Worm (Caenorhabditis elegans) whole organism, L4/young adult: ENCODE data around the gene F21C10.11.

Source experiments
- W03F9.2 ChIP-seq: fragments of 150-350 bp; optimal IDR thresholded peaks from 2 replicates; lab custom pipeline; 2014; ENCODE audit warnings: missing biosample characterization, missing genetic modification characterization
- dao-5 ChIP-seq: sonication (generic microtip); optimal IDR thresholded peaks from 2 replicates; lab custom pipeline; 2016; ENCODE audit warnings: missing genotype, missing genetic modification characterization, moderate library complexity, missing compliant biosample characterization
- him-1 ChIP-seq: sonication (generic microtip); optimal IDR thresholded peaks from 2 replicates; lab custom pipeline; 2016; ENCODE audit warnings: missing genotype, missing genetic modification reagents, missing genetic modification characterization, missing compliant biosample characterization

F21C10.11 gene

DNA sequence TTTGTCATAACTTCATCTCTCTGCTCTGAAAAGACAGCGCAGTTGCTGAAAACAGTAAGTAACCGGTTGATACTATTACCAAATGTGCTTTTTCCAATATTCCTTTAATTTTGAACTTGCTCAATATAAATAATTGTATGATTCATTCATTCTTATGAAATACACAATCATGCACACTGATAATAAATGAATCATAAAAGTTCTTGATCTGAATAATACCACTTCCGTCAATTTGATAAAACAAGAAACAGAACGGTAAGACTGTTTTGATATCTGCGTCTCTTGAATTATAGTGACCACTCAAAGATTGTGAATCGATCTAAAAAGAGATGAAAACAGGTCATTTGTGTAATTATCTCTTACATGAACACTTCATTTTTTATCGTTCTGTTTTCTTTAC lies 3.0 kb downstream of the F21C10.11 start, which contains the start of gene F21C10.4:
TSS of gene F21C10.4 (plus strand) at position 301 of the 400 bp plus-strand sequence.
- no peak for TF ChIP-seq dao-5 (tag; lab: Kevin White, UChicago)
- no peak for TF ChIP-seq W03F9.2 (tag; lab: Kevin White, UChicago)
- no peak for TF ChIP-seq him-1 (tag; lab: Kevin White, UChicago)

DNA sequence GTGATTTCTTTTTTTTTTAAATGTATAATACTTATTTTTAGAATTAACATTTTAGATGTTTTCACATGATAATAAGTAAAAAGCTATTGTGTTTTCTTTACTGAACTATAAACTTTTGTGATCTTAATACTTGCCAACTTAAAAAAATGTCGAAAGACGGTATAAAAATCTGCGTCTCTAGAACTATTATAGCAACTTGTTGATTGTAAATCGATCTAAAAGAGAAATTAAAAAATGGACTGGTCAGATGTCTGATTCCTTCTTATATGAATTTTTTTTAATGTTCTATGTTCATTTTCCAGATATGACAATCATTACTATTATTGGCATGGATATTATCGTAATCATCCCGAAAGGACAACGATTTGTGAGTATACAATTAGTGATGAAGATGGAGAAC lies 4.5 kb downstream of the F21C10.11 start, which contains the start of gene F21C10.3:
TSS of gene F21C10.3 (plus strand) at position 301 of the 400 bp plus-strand sequence.
- no peak for TF ChIP-seq him-1 (tag; lab: Kevin White, UChicago)
- no peak for TF ChIP-seq W03F9.2 (tag; lab: Kevin White, UChicago)
- no peak for TF ChIP-seq dao-5 (tag; lab: Kevin White, UChicago)

DNA sequence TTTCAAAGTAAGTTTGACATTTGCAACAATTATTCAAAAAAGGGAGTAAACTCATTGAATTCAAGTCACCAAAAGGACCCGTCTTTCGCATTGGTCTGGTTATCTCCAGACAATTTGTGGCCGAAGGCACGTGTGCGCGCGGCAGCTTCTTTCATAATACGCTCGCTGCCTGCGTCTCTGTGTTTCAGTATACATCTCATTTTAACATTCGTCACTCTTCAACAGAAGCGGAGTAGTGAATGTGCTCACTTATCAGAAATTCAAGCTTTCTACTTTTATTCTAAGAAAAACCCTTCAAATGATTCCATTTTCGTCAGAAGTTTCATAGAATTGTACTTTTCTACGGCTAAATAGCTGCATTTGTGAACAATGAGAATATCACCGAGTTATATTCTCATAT lies 5.3 kb downstream of the F21C10.11 start:
- peak; percentile 36 for TF ChIP-seq him-1 (tag; lab: Kevin White, UChicago)
- TF ChIP-seq W03F9.2 (tag; lab: Kevin White, UChicago) = no peak

DNA sequence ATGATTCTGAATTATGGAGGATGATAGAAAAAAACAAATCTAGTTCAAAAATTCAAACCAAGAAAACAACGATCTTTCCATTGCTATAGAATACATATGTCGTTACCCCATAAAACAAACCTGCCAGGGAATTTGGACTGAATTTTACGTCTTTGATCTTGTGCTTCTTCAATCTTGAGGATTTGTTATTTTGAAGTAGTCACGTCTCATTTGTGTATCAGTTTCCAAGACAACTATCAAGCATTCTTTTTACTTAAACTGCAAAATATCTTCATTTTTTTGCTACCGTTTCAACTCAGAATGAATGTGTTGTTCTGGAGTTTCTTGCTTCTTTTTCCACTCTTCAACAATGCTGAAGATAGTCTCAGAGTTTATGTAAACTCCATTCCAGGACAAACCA lies 7.5 kb downstream of the F21C10.11 start, which contains the start of gene F21C10.19:
TSS of gene F21C10.19 (plus strand) at position 301 of the 400 bp plus-strand sequence.
- TF ChIP-seq dao-5 (tag; lab: Kevin White, UChicago) = no peak
- no peak for TF ChIP-seq him-1 (tag; lab: Kevin White, UChicago)
- TF ChIP-seq W03F9.2 (tag; lab: Kevin White, UChicago) = no peak

DNA sequence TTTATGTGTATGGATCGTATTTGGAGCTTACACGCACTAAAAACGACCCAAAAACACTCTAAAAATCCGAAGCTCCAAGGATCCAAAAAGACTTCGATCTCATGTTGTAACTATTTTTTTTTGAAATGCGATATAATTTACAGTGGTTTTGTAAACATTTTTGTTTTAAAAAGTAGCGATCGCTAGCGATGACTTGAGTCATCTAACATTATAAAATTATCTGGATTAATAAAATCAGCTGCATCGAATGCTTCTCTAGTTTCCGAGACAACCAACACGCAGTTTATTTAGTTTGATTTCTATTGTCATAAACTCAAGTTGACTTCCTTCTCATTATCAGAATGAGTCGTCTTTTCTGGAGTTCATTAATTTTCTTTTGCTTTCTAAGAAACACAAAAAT lies 8.8 kb downstream of the F21C10.11 start, which contains the start of gene F21C10.1:
TSS of gene F21C10.1 (plus strand) at position 301 of the 400 bp plus-strand sequence.
- TF ChIP-seq W03F9.2 (tag; lab: Kevin White, UChicago) = no peak
- TF ChIP-seq him-1 (tag; lab: Kevin White, UChicago) = no peak
- no peak for TF ChIP-seq dao-5 (tag; lab: Kevin White, UChicago)

DNA sequence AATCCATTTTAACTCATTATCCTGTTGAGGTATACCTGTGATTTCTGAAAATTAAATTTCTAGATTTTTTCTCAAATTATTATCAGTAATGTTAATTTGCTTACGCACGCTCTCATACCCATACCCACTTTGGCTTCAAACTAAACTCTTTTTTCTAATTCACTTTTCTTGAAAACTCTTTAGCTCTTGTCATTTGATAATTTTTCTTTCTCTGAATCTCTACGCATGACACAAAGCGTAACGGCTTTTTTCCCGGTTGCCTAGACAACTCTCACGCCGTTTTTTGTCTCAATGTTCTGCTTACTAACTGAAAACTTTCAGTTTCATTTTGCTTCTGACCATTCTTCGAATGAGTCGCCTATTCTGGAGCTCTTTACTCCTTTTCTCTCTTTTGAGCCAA lies 10.7 kb downstream of the F21C10.11 start, which contains the start of gene B0222.1:
TSS of gene B0222.1 (plus strand) at position 306 of the 400 bp plus-strand sequence.
- TF ChIP-seq W03F9.2 (tag; lab: Kevin White, UChicago) (no peak), dao-5 (tag; lab: Kevin White, UChicago) (no peak), him-1 (tag; lab: Kevin White, UChicago) (no peak)

DNA sequence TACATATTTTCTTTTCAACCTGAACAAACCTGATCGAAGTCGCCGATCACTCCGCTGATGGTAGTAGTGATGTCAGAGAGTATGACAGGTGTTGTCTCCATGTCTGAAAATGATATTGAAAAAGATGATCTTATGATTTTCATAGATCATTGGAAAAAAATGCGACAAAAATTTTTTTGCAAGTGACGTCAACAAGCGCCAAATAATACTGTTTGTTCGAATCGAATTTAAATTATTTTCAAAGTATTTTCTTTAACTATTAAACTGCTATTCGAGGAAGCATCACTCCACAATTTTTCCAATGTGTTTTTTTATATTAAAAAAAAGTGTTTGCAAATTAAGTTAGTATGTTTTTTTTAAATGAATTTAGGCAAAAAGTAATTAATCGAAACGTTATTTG lies 14.3 kb downstream of the F21C10.11 start, which contains the start of gene pitr-2:
TSS of gene pitr-2 (minus strand) at position 101 of the 400 bp plus-strand sequence.
- TF ChIP-seq dao-5 (tag; lab: Kevin White, UChicago) = no peak
- TF ChIP-seq him-1 (tag; lab: Kevin White, UChicago) = no peak
- TF ChIP-seq W03F9.2 (tag; lab: Kevin White, UChicago) = no peak

DNA sequence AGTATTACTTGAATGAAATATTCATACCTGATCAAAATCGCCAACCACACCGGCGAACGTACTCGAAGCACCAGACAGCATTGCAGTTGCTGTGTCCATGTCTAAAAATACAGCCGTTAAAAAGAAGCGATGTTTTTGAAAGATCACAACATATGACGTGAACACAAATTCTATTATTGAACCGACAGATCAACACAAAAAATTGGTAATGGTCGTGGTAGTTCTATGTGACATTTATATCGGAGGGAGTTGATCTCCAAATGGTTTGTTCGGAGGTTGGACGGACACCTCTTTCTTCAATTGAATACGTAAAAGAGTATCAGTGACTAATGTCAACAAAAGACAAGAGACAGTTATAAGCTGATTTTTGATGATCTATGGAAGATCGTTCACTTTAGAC lies 18.0 kb downstream of the F21C10.11 start, which contains the start of gene pitr-3:
TSS of gene pitr-3 (minus strand) at position 101 of the 400 bp plus-strand sequence.
- TF ChIP-seq him-1 (tag; lab: Kevin White, UChicago) (no peak), dao-5 (tag; lab: Kevin White, UChicago) (no peak), W03F9.2 (tag; lab: Kevin White, UChicago) (no peak)

DNA sequence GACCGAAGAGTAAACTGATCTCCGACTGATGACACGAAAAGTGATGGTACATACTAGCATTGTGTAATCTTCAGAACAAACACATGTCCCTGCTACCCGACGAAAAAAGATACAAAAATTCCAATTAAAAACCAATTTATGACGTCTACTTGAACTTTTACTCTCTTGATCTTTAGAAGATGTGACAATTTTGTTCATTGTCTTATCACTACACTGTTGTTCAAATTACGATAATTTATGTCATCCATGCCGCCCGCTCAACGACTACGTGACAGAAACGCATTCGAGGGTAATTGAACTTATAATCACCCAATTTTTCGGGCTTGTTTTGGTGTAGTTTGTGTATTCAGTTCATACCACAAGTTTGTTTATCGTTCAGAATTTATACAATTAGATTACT lies 20.6 kb downstream of the F21C10.11 start:
- TF ChIP-seq him-1 (tag; lab: Kevin White, UChicago) (no peak), dao-5 (tag; lab: Kevin White, UChicago) (no peak), W03F9.2 (tag; lab: Kevin White, UChicago) (no peak)

DNA sequence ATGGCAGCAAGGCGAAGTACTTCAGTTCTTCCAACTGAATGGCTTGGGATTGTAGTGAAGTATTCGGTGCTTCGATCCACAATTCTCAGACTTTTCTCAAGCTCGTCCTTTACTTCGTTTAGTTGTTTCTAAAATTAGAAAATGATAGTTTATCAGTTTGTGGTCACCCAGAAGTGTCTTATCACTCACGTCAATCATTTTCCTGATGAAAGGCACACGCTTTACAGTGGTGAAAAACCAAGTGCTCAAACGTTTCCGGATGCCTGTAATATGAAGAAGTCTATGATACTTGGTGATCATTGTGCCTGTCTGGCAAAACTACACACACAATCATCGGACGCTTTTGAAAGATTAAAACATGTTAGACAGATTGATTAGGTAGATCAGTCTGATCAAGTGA lies 22.9 kb downstream of the F21C10.11 start:
- no peak for TF ChIP-seq dao-5 (tag; lab: Kevin White, UChicago)
- TF ChIP-seq him-1 (tag; lab: Kevin White, UChicago) = no peak
- TF ChIP-seq W03F9.2 (tag; lab: Kevin White, UChicago) = no peak

DNA sequence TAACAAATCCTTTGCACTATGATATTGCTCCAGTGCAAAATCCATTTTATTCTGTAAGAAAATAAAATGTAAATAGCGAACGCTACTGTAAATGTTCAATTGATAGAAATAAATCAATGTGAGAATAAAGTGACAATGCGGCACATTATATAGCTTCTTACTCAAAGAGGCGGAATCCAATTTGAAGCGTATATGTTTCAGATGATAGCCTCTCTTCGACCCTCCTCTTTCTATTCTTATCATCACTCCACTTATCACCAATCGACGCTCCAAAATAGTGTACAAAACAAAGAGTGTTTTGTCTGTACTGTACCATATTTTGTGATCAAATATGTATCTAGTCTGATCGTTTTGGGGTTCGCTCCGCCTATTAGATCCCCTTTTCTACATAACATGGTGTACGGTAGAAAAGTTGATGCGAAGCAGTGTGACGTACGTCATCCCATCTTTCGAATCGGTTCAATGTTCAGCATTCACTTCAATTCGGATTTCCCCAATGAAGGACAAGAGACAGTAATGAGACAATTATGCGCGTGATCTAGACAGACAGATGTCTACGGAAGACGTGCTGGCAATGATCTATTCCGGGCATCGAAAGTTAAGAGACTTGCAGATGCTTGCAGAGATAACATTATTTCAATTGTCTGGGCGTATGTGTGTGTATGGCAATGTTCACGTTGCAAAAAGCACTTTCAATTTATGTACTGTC lies 23.7 kb downstream of the F21C10.11 start, which contains the start of gene spl-2:
TSS of gene spl-2 (minus strand) at position 51 of the 709 bp plus-strand sequence.
- TF ChIP-seq him-1 (tag; lab: Kevin White, UChicago) (no peak), W03F9.2 (tag; lab: Kevin White, UChicago) (no peak), dao-5 (tag; lab: Kevin White, UChicago) (no peak)

DNA sequence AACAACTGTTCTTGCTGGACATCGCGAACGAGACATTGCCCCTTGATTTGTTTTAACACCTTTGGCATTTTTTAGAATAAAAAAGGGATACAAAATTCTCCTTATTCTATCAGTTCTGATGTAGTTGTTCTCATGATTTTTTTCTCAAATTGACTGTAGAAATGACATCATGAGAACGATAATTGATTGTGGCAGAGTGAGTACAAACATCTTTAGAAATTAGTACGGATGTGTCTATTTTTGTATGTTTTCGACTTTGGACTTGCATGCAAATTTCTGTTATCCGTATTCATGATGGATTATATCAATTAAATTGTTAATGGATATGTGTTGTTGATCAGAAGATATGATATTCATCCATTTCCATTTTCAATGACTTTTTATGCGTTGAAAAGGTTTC lies 24.9 kb downstream of the F21C10.11 start:
- no peak for TF ChIP-seq him-1 (tag; lab: Kevin White, UChicago)
- no peak for TF ChIP-seq W03F9.2 (tag; lab: Kevin White, UChicago)
- no peak for TF ChIP-seq dao-5 (tag; lab: Kevin White, UChicago)

DNA sequence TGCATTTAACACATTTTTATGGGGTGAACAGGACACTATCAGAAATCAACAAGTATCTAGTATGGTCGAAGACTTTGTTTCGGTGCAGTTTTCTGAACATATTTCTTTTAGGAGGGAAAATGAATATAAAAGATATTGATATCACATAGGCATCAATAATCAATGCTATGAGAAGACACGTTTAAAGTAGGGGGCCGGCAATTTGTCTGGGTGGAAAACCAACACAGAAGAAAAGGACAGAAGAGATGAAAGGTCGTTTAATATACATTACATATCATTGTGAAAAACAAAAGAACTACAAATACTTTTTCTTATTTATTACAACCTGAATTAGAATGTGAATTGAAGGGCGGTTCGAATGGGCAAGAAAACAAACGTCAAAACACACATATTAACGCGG lies 29.1 kb downstream of the F21C10.11 start:
- TF ChIP-seq dao-5 (tag; lab: Kevin White, UChicago) (no peak), W03F9.2 (tag; lab: Kevin White, UChicago) (no peak), him-1 (tag; lab: Kevin White, UChicago) (no peak)
